Fruit fly (Drosophila melanogaster) whole organism, pupa: ENCODE measurements around the gene Gyc32E.

ENCODE experiments used
- CG10348 ChIP-seq: fragments of 200-800 bp; sonication (Bioruptor generic); IDR thresholded peaks from 2 replicates; pipeline ENCODE4 v1.3.6; 2022; ENCODE audit warnings: missing biosample characterization, missing genetic modification characterization
- CG12605 ChIP-seq: fragments of 200-800 bp; sonication (Bioruptor generic); IDR thresholded peaks from 2 replicates; pipeline ENCODE4 v1.3.6; 2022; ENCODE audit warnings: missing biosample characterization, missing genetic modification characterization
- CG13204 ChIP-seq: fragments of 200-800 bp; sonication (Bioruptor generic); optimal IDR thresholded peaks from 2 replicates; lab custom pipeline; 2018; ENCODE audit warnings: missing biosample characterization, mild to moderate bottlenecking, missing genetic modification characterization, moderate library complexity
- CG14655 ChIP-seq: fragments of 200-800 bp; sonication (Bioruptor generic); optimal IDR thresholded peaks from 3 replicates; lab custom pipeline; 2017; ENCODE audit warnings: mild to moderate bottlenecking, missing biosample characterization, missing genetic modification reagents, missing genetic modification characterization
- CG15710 ChIP-seq: fragments of 200-800 bp; sonication (Bioruptor generic); optimal IDR thresholded peaks from 2 replicates; lab custom pipeline; 2018; ENCODE audit warnings: missing biosample characterization, mild to moderate bottlenecking, missing genetic modification characterization, moderate library complexity
- CG17806 ChIP-seq: fragments of 200-800 bp; sonication (Bioruptor generic); optimal IDR thresholded peaks from 2 replicates; lab custom pipeline; 2018; ENCODE audit warnings: missing biosample characterization, mild to moderate bottlenecking, missing genetic modification characterization, moderate library complexity
- CG32121 ChIP-seq: fragments of 200-800 bp; sonication (Bioruptor generic); IDR thresholded peaks from 2 replicates; pipeline ENCODE4 v1.3.6; 2022; ENCODE audit warnings: missing biosample characterization, missing genetic modification characterization
- CG34367 ChIP-seq: fragments of 200-800 bp; sonication (Bioruptor generic); optimal IDR thresholded peaks from 2 replicates; lab custom pipeline; 2018; ENCODE audit warnings: missing biosample characterization, mild to moderate bottlenecking, missing genetic modification characterization
- CG4496 ChIP-seq: fragments of 200-800 bp; sonication (Bioruptor generic); IDR thresholded peaks from 3 replicates; pipeline ENCODE4 v1.3.6; 2022; ENCODE audit warnings: missing biosample characterization, missing genetic modification characterization
- CG8159 ChIP-seq: fragments of 200-800 bp; sonication (Bioruptor generic); optimal IDR thresholded peaks from 3 replicates; lab custom pipeline; 2018; ENCODE audit warnings: missing biosample characterization, mild to moderate bottlenecking, missing genetic modification characterization, moderate library complexity
- CG8301 ChIP-seq: fragments of 200-800 bp; sonication (Bioruptor generic); optimal IDR thresholded peaks from 2 replicates; lab custom pipeline; 2018; ENCODE audit warnings: missing biosample characterization, mild to moderate bottlenecking, missing genetic modification characterization
- CG9948 ChIP-seq: fragments of 200-800 bp; sonication (Bioruptor generic); optimal IDR thresholded peaks from 2 replicates; lab custom pipeline; 2018; ENCODE audit warnings: missing biosample characterization, mild to moderate bottlenecking, missing genetic modification characterization, moderate library complexity
- D1 ChIP-seq: fragments of 200-800 bp; sonication (Bioruptor generic); optimal IDR thresholded peaks from 2 replicates; lab custom pipeline; 2018; ENCODE audit warnings: missing biosample characterization, mild to moderate bottlenecking, missing genetic modification characterization, moderate library complexity
- EcR ChIP-seq: fragments of 200-800 bp; sonication (Bioruptor generic); optimal IDR thresholded peaks from 3 replicates; lab custom pipeline; 2019; ENCODE audit warnings: missing biosample characterization, missing genetic modification characterization, mild to moderate bottlenecking, moderate library complexity, missing genetic modification reagents
- Ets98B ChIP-seq: fragments of 200-800 bp; sonication (Bioruptor generic); IDR thresholded peaks from 2 replicates; pipeline ENCODE4 v1.3.6; 2022; ENCODE audit warnings: missing biosample characterization, missing genetic modification characterization
- Pif1A ChIP-seq: fragments of 200-800 bp; sonication (Bioruptor generic); optimal IDR thresholded peaks from 3 replicates; lab custom pipeline; 2016; ENCODE audit warnings: missing biosample characterization, missing genetic modification characterization
- Pif1B ChIP-seq: fragments of 200-800 bp; sonication (Bioruptor generic); optimal IDR thresholded peaks from 3 replicates; lab custom pipeline; 2016; ENCODE audit warnings: missing biosample characterization, missing genetic modification characterization
- Snoo ChIP-seq: fragments of 200-800 bp; sonication (Bioruptor generic); optimal IDR thresholded peaks from 3 replicates; lab custom pipeline; 2017; ENCODE audit warnings: missing biosample characterization, mild to moderate bottlenecking, missing genetic modification characterization, inconsistent platforms
- fd96Ca ChIP-seq: fragments of 200-800 bp; sonication (Bioruptor generic); IDR thresholded peaks from 3 replicates; pipeline ENCODE4 v1.3.6; 2022; ENCODE audit warnings: missing biosample characterization, missing genetic modification characterization
- gl ChIP-seq: fragments of 200-800 bp; sonication (Bioruptor generic); optimal IDR thresholded peaks from 2 replicates; lab custom pipeline; 2018; ENCODE audit warnings: missing biosample characterization, mild to moderate bottlenecking, missing genetic modification characterization
- rn ChIP-seq: fragments of 200-800 bp; sonication (Bioruptor generic); IDR thresholded peaks from 2 replicates; pipeline ENCODE4 v1.3.6; 2022; ENCODE audit warnings: missing biosample characterization, missing genetic modification characterization

Gyc32E gene

DNA sequence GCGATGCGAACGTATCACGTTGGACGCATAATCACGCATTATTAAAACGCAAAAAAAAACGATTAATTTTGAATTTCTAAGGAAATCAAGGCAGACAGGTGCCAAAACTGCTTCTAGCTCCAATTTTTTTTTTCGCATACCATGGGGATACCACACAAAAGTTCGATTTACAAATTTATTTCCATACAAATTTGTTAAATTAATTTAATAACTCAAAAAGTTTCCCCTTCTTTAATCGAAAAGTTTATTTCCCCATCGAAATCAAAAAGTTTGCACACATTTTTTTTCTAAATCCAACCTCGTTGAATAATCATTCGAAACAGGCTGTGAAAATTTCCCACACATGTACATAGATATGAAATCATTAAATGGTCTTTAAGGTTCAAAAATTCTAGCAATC is 3.6 kb downstream of the Gyc32E start, which contains the start of gene CG31867:
Gene CG31867 (minus strand): TSS at position 101 of the 400 bp plus-strand sequence.
- no peak for TF ChIP-seq CG15710 (tag; lab: Kevin White, UChicago)
- TF ChIP-seq D1: no peak
- TF ChIP-seq CG17806 (tag; lab: Kevin White, UChicago): no peak
- TF ChIP-seq CG34367 (tag; lab: Kevin White, UChicago): no peak
- TF ChIP-seq Pif1B (GFP tag; lab: Kevin White, UChicago): no peak
- no peak for TF ChIP-seq CG10348 (GFP tag; lab: Robert Waterston, UW)
- TF ChIP-seq Snoo: no peak
- TF ChIP-seq, all 21 proteins: peak for 0

DNA sequence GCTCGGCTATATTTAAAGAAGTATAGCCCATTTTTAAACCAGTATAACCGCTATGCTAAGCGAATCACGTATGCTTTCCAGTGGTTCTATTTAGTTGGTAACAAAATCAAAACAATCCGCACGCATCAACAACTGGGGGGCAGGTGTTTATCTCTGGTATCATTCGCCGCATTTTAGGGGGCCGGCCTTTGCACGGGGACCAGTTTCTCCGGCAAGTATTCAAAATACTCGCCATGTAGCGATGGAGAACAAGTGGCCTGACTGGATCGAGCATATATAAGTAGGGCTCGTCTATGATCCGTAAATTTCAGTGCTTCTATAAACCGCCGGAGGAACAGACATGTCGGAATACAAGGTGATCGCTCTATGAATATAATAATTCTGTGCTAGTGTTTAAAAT is 12.8 kb downstream of the Gyc32E start, which contains the start of gene hgo:
Gene hgo (plus strand): TSS at position 301 of the 400 bp plus-strand sequence.
- TF ChIP-seq gl (tag; lab: Kevin White, UChicago) (no peak), EcR (GFP tag; lab: Kevin White, UChicago) (no peak), D1 (no peak), Ets98B (GFP tag; lab: Robert Waterston, UW) (no peak), CG10348 (GFP tag; lab: Robert Waterston, UW) (no peak), CG32121 (GFP tag; lab: Robert Waterston, UW) (no peak), CG9948 (no peak), CG8159 (tag; lab: Kevin White, UChicago) (no peak), Pif1B (GFP tag; lab: Kevin White, UChicago) (no peak), CG12605 (no peak), CG8301 (no peak), rn (GFP tag; lab: Robert Waterston, UW) (no peak), Snoo (no peak), CG13204 (GFP tag; lab: Kevin White, UChicago) (no peak)

DNA sequence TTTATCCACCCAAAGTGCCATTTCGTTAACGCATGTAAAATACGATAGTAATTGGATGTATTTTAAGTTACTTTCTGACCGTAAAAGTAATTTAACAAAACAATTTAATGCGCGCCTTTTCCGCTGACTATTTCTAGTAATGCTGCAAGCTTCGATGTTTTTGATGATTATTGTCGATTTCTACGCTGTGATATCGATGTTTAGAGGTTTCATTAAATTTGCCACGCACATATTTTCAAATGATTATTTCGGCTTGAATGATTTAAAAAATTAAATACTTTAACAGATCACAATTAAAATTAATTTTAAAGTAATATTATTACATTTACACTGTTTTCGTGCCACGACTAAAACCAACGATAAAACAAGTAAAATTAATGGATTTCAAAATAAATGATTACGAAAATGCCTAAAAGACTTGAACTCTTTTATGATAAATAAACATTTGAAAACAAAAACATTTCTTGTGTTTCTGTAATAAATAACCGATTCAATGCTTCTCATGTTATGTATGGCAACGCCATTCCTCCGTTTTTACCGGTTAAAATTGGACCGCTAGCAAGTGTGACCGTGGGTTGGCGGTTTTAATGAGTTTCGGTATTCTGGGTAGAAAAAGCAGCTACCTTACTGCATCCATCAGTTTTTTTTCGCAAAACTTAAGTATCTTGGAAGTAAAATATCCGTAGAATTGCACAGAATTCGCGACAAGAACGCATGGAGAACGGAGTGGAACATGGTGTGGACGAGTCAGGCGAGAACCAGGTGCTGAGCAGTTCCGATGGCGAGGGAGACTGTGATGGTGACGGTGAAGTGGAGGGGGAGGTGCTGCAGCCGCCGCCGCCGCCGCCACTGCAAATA is 18.5 kb downstream of the Gyc32E start, which contains the start of the genes RfC38 and CG4751:
Gene RfC38 (minus strand): TSS at position 495 of the 858 bp plus-strand sequence.
Gene CG4751 (plus strand): TSS at position 587 of the 858 bp plus-strand sequence.
- TF ChIP-seq Ets98B (GFP tag; lab: Robert Waterston, UW): no peak
- TF ChIP-seq rn (GFP tag; lab: Robert Waterston, UW): no peak
- no peak for TF ChIP-seq CG14655 (GFP tag; lab: Kevin White, UChicago)
- TF ChIP-seq gl (tag; lab: Kevin White, UChicago): no peak
- TF ChIP-seq CG8301: no peak
- no peak for TF ChIP-seq Pif1A
- TF ChIP-seq CG32121 (GFP tag; lab: Robert Waterston, UW): no peak
- TF ChIP-seq CG15710 (tag; lab: Kevin White, UChicago): no peak
- no peak for TF ChIP-seq EcR (GFP tag; lab: Kevin White, UChicago)

DNA sequence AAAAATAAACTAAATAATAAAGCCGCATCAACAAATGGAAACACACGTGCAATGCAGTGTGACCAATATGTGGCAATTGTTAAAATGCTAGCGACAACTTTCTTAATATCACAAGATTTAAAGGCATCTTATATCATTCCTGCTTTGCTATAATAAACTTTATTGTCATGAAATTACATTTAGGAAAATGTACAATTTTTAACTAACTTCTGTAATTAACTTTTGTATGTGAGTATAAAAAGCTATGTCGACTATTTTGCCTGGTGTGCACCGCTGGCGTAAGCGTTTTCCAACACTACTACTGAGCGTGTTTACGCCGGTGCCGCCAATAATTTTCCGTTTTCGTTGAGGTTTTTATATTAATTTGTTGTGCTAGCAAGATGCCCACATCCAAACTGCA is 25.4 kb downstream of the Gyc32E start, which contains the start of the genes Csl4 and Nup160:
Gene Csl4 (minus strand): TSS at position 69 of the 400 bp plus-strand sequence.
Gene Nup160 (plus strand): TSS at position 279 of the 400 bp plus-strand sequence.
- peak; percentile 77 for TF ChIP-seq CG4496 (GFP tag; lab: Robert Waterston, UW)
- TF ChIP-seq CG10348 (GFP tag; lab: Robert Waterston, UW): no peak
- TF ChIP-seq CG9948: peak; percentile 37
- peak; percentile 69 for TF ChIP-seq Snoo
- no peak for TF ChIP-seq CG14655 (GFP tag; lab: Kevin White, UChicago)
- no peak for TF ChIP-seq CG12605
- TF ChIP-seq CG13204 (GFP tag; lab: Kevin White, UChicago): no peak
- peak; percentile 62 for TF ChIP-seq CG15710 (tag; lab: Kevin White, UChicago)
- no peak for TF ChIP-seq D1
- TF ChIP-seq gl (tag; lab: Kevin White, UChicago): no peak
- peak; percentile 64; the same call in 1 of the 2 replicates for TF ChIP-seq Ets98B (GFP tag; lab: Robert Waterston, UW)
- no peak for TF ChIP-seq EcR (GFP tag; lab: Kevin White, UChicago)
- peak; percentile 72; the same call in 2 of the 3 replicates for TF ChIP-seq fd96Ca (GFP tag; lab: Robert Waterston, UW)
- peak; percentile 44 for TF ChIP-seq CG34367 (tag; lab: Kevin White, UChicago)
- no peak for TF ChIP-seq CG8301
- no peak for TF ChIP-seq Pif1A
- no peak for TF ChIP-seq CG17806 (tag; lab: Kevin White, UChicago)
- 0 out of 2 replicates have a peak, but pooled peaks have one; percentile 12 for TF ChIP-seq rn (GFP tag; lab: Robert Waterston, UW)
- no peak for TF ChIP-seq CG8159 (tag; lab: Kevin White, UChicago)
- peak; percentile 70 for TF ChIP-seq CG32121 (GFP tag; lab: Robert Waterston, UW)
- TF ChIP-seq Pif1B (GFP tag; lab: Kevin White, UChicago): no peak
- TF ChIP-seq, all 21 proteins: peak for 9

DNA sequence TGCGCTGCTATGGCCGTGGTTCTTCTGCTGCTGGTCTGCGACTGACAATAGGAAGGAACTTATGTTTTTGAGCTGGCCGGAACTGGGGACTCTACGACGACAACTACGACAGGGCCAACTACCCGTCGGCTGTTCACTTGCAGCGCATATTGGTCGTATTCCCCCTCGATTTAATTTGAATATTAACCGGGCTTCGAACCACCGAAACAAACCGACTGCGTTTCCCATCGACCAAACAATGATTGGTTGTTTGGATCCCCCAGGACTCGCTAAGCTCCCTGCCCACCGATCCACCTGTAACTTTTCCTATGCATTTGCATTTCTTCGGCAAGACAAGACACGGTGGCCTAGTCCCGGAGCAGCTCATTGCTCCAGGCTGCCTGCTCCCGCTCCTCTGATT is 27.3 kb downstream of the Gyc32E start, which contains the start of gene Dnaaf4:
Gene Dnaaf4 (minus strand): TSS at position 101 of the 400 bp plus-strand sequence.
- TF ChIP-seq fd96Ca (GFP tag; lab: Robert Waterston, UW): no peak
- no peak for TF ChIP-seq CG15710 (tag; lab: Kevin White, UChicago)
- TF ChIP-seq CG34367 (tag; lab: Kevin White, UChicago): no peak
